Worm (Caenorhabditis elegans) whole organism, L1 larva: ENCODE data around the gene Y43F8C.17.

Experiments
- C34B4.2 ChIP-seq: sonication (generic microtip); optimal IDR thresholded peaks from 2 replicates; lab custom pipeline; 2017; ENCODE audit warnings: mild to moderate bottlenecking, missing genetic modification characterization, missing compliant biosample characterization
- F16B12.6 ChIP-seq: fragments of 150-350 bp; optimal IDR thresholded peaks from 2 replicates; lab custom pipeline; 2014; ENCODE audit warnings: missing biosample characterization, missing genetic modification characterization
- Y116A8C.19 ChIP-seq: sonication (generic microtip); optimal IDR thresholded peaks from 2 replicates; lab custom pipeline; 2016; ENCODE audit warnings: missing compliant biosample characterization, missing genetic modification characterization, borderline replicate concordance
- aha-1 ChIP-seq: fragments of 150-350 bp; optimal IDR thresholded peaks from 2 replicates; lab custom pipeline; 2014; ENCODE audit warnings: missing biosample characterization, missing genetic modification characterization
- blmp-1 ChIP-seq: fragments of 150-350 bp; optimal IDR thresholded peaks from 2 replicates; lab custom pipeline; 2014; ENCODE audit warnings: missing biosample characterization, missing genetic modification characterization
- ceh-8 ChIP-seq: fragments of 200-800 bp; sonication (Bioruptor generic); optimal IDR thresholded peaks from 2 replicates; lab custom pipeline; 2018; ENCODE audit warnings: mild to moderate bottlenecking, missing genetic modification characterization, moderate library complexity, missing compliant biosample characterization
- ceh-82 ChIP-seq, 3 experiments: fragments of 150-350 bp in 1 of 3; sonication (generic microtip) in 2 of 3; optimal IDR thresholded peaks; 2 replicates each; lab custom pipeline; 2014 to 2017; ENCODE audit warnings: missing biosample characterization in 3 of 3, missing genetic modification characterization in 3 of 3
- egl-13 ChIP-seq: sonication (generic microtip); optimal IDR thresholded peaks from 2 replicates; lab custom pipeline; 2016; ENCODE audit warnings: missing genotype, missing genetic modification reagents, missing genetic modification characterization, missing compliant biosample characterization
- egl-27 ChIP-seq, 2 experiments: fragments of 150-350 bp in 1 of 2; sonication (generic microtip); optimal IDR thresholded peaks; 3 replicates each; lab custom pipeline; 2017 to 2018; ENCODE audit warnings: missing biosample characterization in 2 of 2, missing genetic modification characterization in 2 of 2, missing genetic modification reagents in 2 of 2
- elt-3 ChIP-seq, 6 experiments: fragments of 150-350 bp in 1 of 6; sonication (generic microtip); optimal IDR thresholded peaks; 2 replicates each; lab custom pipeline; 2017 to 2018; ENCODE audit warnings: missing biosample characterization in 6 of 6, missing genetic modification characterization in 6 of 6, inconsistent platforms in 1 of 6
- hpl-2 ChIP-seq: fragments of 150-350 bp; optimal IDR thresholded peaks from 2 replicates; lab custom pipeline; 2014; ENCODE audit warnings: missing biosample characterization, missing genetic modification reagents, missing genetic modification characterization
- jun-1 ChIP-seq: fragments of 150-350 bp; optimal IDR thresholded peaks from 2 replicates; lab custom pipeline; 2014; ENCODE audit warnings: missing biosample characterization, missing genetic modification reagents, missing genetic modification characterization
- mdl-1 ChIP-seq, 2 experiments: fragments of 150-350 bp; optimal IDR thresholded peaks; 2 replicates each; lab custom pipeline; 2014 to 2017; ENCODE audit warnings: missing biosample characterization in 2 of 2, missing genetic modification characterization in 2 of 2, inconsistent platforms in 1 of 2
- mef-2 ChIP-seq: fragments of 150-350 bp; optimal IDR thresholded peaks from 2 replicates; lab custom pipeline; 2014; ENCODE audit warnings: missing biosample characterization, missing genetic modification characterization
- nhr-71 ChIP-seq: sonication (generic microtip); optimal IDR thresholded peaks from 2 replicates; lab custom pipeline; 2016; ENCODE audit warnings: mild to moderate bottlenecking, missing genetic modification characterization, moderate library complexity, missing compliant biosample characterization
- nhr-77 ChIP-seq: fragments of 150-350 bp; optimal IDR thresholded peaks from 2 replicates; lab custom pipeline; 2014; ENCODE audit warnings: missing biosample characterization, missing genetic modification characterization
- nhr-85 ChIP-seq: sonication (generic microtip); peaks from one replicate; lab custom pipeline; 2016; ENCODE audit warnings: missing genetic modification characterization, inconsistent platforms, missing compliant biosample characterization
- skn-1 ChIP-seq: fragments of 150-350 bp; optimal IDR thresholded peaks from 2 replicates; lab custom pipeline; 2014; ENCODE audit warnings: missing biosample characterization, missing genetic modification characterization
- unc-30 ChIP-seq: sonication (generic microtip); optimal IDR thresholded peaks from 2 replicates; lab custom pipeline; 2017; ENCODE audit warnings: missing biosample characterization, missing genetic modification characterization
- zag-1 ChIP-seq: fragments of 150-350 bp; optimal IDR thresholded peaks from 2 replicates; lab custom pipeline; 2014; ENCODE audit warnings: missing biosample characterization, missing genetic modification characterization

The Y43F8C.17 gene

ce11 chrV:19759282-19759681, 43.3 kb downstream of the Y43F8C.17 start:
- TF ChIP-seq zag-1 (tag; lab: Kevin White, UChicago) (no peak), F16B12.6 (tag; lab: Kevin White, UChicago) (no peak), unc-30 (no peak), jun-1 (tag; lab: Kevin White, UChicago) (no peak), nhr-85 (tag; lab: Kevin White, UChicago) (peak; percentile 1), skn-1 (no peak), elt-3 (tag; optimal IDR thresholded peaks at IDR 0.05; lab: Kevin White, UChicago) (no peak)

- TF ChIP-seq ceh-8 (no peak), mdl-1 (tag; optimal IDR thresholded peaks at IDR 0.05; lab: Kevin White, UChicago) (no peak), nhr-71 (no peak), egl-27 (tag; optimal IDR thresholded peaks at IDR 0.05; lab: Kevin White, UChicago) (no peak), Y116A8C.19 (tag; lab: Kevin White, UChicago) (no peak), mef-2 (tag; lab: Kevin White, UChicago) (no peak), C34B4.2 (tag; lab: Kevin White, UChicago) (no peak), hpl-2 (GFP tag; lab: Kevin White, UChicago) (no peak), nhr-77 (tag; lab: Kevin White, UChicago) (no peak), blmp-1 (tag; lab: Kevin White, UChicago) (no peak), elt-3 (tag; optimal IDR thresholded peaks at IDR 0.05; lab: Kevin White, UChicago) (no peak), egl-13 (tag; lab: Kevin White, UChicago) (no peak), aha-1 (tag; lab: Kevin White, UChicago) (no peak), ceh-82 (tag; optimal IDR thresholded peaks at IDR 0.05; lab: Kevin White, UChicago) (no peak)
These were observed 44.8 kb downstream of the Y43F8C.17 start, which contains the start of gene M162.5 for ce11 chrV:19760751-19761150. Gene M162.5, plus strand, starts transcription at chrV:19761051.
